Worm (Caenorhabditis elegans): ENCODE results near the gene rsp-5.
A peak's percentile ranks its signal among the peaks of the same experiment; 100 is the strongest.

The rsp-5 gene

DNA sequence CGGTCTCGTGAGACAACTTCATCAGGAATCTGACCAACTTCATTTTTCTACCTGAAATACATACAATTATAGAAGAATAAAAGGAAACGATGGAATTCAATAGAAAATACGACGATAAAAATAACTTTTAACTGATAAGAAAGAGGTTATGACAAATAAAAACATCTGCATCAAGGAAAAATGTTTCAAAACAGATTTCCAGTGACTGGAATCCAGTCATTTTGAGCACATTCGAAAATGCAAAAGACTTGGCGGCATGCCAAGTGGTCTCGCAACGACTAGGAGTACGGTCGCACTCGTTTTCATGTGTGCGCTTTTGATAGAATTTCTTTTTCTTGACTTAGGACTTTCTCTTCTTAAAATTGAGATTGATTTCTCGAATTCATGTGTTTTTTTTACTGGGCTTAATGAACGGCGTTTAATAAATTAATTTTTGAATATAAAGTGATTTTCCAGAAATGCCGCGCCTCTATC, at the start of gene rsp-5, which contains the start of gene snr-3:
Gene rsp-5, plus strand, starts transcription at position 455 of the 474 bp plus-strand sequence.
Gene snr-3, minus strand, starts transcription at position 51 of the 474 bp plus-strand sequence.
- peak in 2 of 3 experiments; percentile 23 to 77 for TF ChIP-seq lin-35 (GFP tag; optimal IDR thresholded peaks at IDR 0.05)
- peak; percentile 41 for TF ChIP-seq snpc-3.4 (tag; optimal IDR thresholded peaks at IDR 0.05)
- TF ChIP-seq lsy-27 (tag; optimal IDR thresholded peaks at IDR 0.05; ENCODE audit: borderline replicate concordance, insufficient read depth): no peak
- no peak for TF ChIP-seq nhr-90 (tag; optimal IDR thresholded peaks at IDR 0.05)
- no peak for TF ChIP-seq egl-18 (GFP tag; IDR thresholded peaks at IDR 0.05)
- peak; percentile 50 for TF ChIP-seq tbp1 (GFP tag; optimal IDR thresholded peaks at IDR 0.05)
- peak; percentile 0 for TF ChIP-seq him-1 (tag; optimal IDR thresholded peaks at IDR 0.05)
- TF ChIP-seq pha-4 (tag; optimal IDR thresholded peaks at IDR 0.05): peak; percentile 69
- TF ChIP-seq ztf-28 (GFP tag; IDR thresholded peaks at IDR 0.05): no peak
- TF ChIP-seq lsl-1 (GFP tag; optimal IDR thresholded peaks at IDR 0.05): peak; percentile 92
- TF ChIP-seq egrh-3 (GFP tag; IDR thresholded peaks at IDR 0.05): no peak
- peak; percentile 55 for TF ChIP-seq F49E8.2 (tag; optimal IDR thresholded peaks at IDR 0.05; ENCODE audit: insufficient read depth)
- TF ChIP-seq nfyb-1 (GFP tag; IDR thresholded peaks at IDR 0.05): peak; percentile 71
- peak; percentile 30 for TF ChIP-seq madf-8 (GFP tag; conservative IDR thresholded peaks at IDR 0.05)
- TF ChIP-seq snpc-4 (GFP tag; optimal IDR thresholded peaks at IDR 0.05): no peak
- peak; percentile 32 to 58 (median 50) for TF ChIP-seq snpc-4 (tag; optimal IDR thresholded peaks at IDR 0.05)
- 0 out of 2 replicates have a peak, but pooled peaks have one; percentile 51 for TF ChIP-seq madf-3 (GFP tag; IDR thresholded peaks at IDR 0.05)
- TF ChIP-seq ZK185.1 (tag; optimal IDR thresholded peaks at IDR 0.05; ENCODE audit: poor library complexity, severe bottlenecking): peak; percentile 40
- peak; percentile 47 for TF ChIP-seq snpc-1.1 (tag; optimal IDR thresholded peaks at IDR 0.05; ENCODE audit: insufficient read depth)
- TF ChIP-seq ztf-22 (GFP tag; optimal IDR thresholded peaks at IDR 0.05): no peak
- TF ChIP-seq tlf-1 (GFP tag; optimal IDR thresholded peaks at IDR 0.05): peak; percentile 51
- TF ChIP-seq Y79H2A.3 (GFP tag; conservative IDR thresholded peaks at IDR 0.05): no peak
- TF ChIP-seq sea-2 (GFP tag; IDR thresholded peaks at IDR 0.05): no peak
- TF ChIP-seq ztf-25 (GFP tag; IDR thresholded peaks at IDR 0.05): no peak
- peak; percentile 72; the same call in 1 of the 2 replicates for TF ChIP-seq ekl-4 (GFP tag; IDR thresholded peaks at IDR 0.05)
- peak; percentile 56 for TF ChIP-seq xnd-1 (tag; optimal IDR thresholded peaks at IDR 0.05)
- TF ChIP-seq F33H1.4 (GFP tag; IDR thresholded peaks at IDR 0.05): peak; percentile 97
- TF ChIP-seq dox-1 (GFP tag; IDR thresholded peaks at IDR 0.05): peak; percentile 81
- TF ChIP-seq rec-8 (tag; optimal IDR thresholded peaks at IDR 0.05): no peak
- TF ChIP-seq cebp-2 (GFP tag; IDR thresholded peaks at IDR 0.05): no peak
- TF ChIP-seq ceh-40 (GFP tag; IDR thresholded peaks at IDR 0.05): no peak
- peak; percentile 53 for TF ChIP-seq snpc-1.3 (tag; optimal IDR thresholded peaks at IDR 0.05; ENCODE audit: insufficient read depth)
- TF ChIP-seq rpc-1 (optimal IDR thresholded peaks at IDR 0.05): no peak
- TF ChIP-seq rpc-1 (tag; optimal IDR thresholded peaks at IDR 0.05): no peak
- peak; percentile 12 for TF ChIP-seq lin-40 (tag; optimal IDR thresholded peaks at IDR 0.05)
- TF ChIP-seq ceh-91 (GFP tag; IDR thresholded peaks at IDR 0.05): peak; percentile 56
- peak; percentile 62 for TF ChIP-seq D2030.7 (GFP tag; IDR thresholded peaks at IDR 0.05)
- no peak for TF ChIP-seq ets-4 (GFP tag; optimal IDR thresholded peaks at IDR 0.05)
- TF ChIP-seq dpl-1 (GFP tag; optimal IDR thresholded peaks at IDR 0.05): peak; percentile 10
- TF ChIP-seq madf-6 (GFP tag; IDR thresholded peaks at IDR 0.05): peak; percentile 89
- TF ChIP-seq lir-1 (GFP tag; conservative IDR thresholded peaks at IDR 0.05): no peak
- TF ChIP-seq madf-10 (tag; optimal IDR thresholded peaks at IDR 0.05): no peak
- 0 out of 2 replicates have a peak, but pooled peaks have one; percentile 28 for TF ChIP-seq ceh-100 (GFP tag; IDR thresholded peaks at IDR 0.05)
- TF ChIP-seq F23B12.7 (tag; optimal IDR thresholded peaks at IDR 0.05; ENCODE audit: insufficient read depth): peak; percentile 93
- no peak for TF ChIP-seq let-607 (tag; optimal IDR thresholded peaks at IDR 0.05)
- TF ChIP-seq pbrm-1 (GFP tag; IDR thresholded peaks at IDR 0.05): peak; percentile 52; the same call in 1 of the 2 replicates
- TF ChIP-seq gei-17 (GFP tag; optimal IDR thresholded peaks at IDR 0.05): no peak
